Fruit fly (Drosophila melanogaster): ENCODE measurements around the gene hiw.
A peak's percentile ranks its signal among the peaks of the same experiment; 100 is the strongest.

hiw gene

DNA sequence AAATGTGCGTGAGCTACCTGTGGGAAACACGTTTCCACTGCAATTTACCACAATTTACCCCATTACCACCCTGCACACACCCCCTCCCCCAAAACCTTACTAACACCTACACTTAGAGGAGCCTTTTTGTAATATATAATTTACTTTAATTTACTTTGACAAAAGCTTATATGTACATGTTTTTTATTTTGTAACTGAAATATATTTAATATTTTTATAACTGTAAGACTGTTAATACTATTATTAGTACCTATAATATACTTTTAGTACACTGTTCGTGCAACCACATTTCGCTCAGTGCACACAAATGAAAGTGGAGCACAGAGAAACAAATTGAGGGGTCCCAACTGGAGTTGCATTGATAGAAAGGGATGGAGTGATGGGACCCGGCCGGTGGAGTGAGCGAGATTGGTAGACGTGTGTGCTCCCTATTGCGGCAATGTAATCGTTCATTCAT lies 42.2 kb downstream of the hiw start (continued):
- TF ChIP-seq Adf1 (GFP tag; IDR thresholded peaks at IDR 0.05) (no peak), CG7987 (GFP tag; optimal IDR thresholded peaks at IDR 0.05) (peak; percentile 64), NC2α (GFP tag; optimal IDR thresholded peaks at IDR 0.05) (no peak), eyg (GFP tag; optimal IDR thresholded peaks at IDR 0.05) (no peak), vvl (GFP tag; IDR thresholded peaks at IDR 0.05) (peak; percentile 89), Hr51 (GFP tag; optimal IDR thresholded peaks at IDR 0.05) (peak in 1 of 2 experiments; percentile 80), CG12071 (GFP tag; optimal IDR thresholded peaks at IDR 0.05) (peak; percentile 21), CG15011 (GFP tag; optimal IDR thresholded peaks at IDR 0.05) (peak; percentile 37), cato (GFP tag; optimal IDR thresholded peaks at IDR 0.05; ENCODE audit: borderline replicate concordance) (peak; percentile 25), HLHmδ (GFP tag; optimal IDR thresholded peaks at IDR 0.05) (no peak), Myb (GFP tag; optimal IDR thresholded peaks at IDR 0.05) (no peak), CG30403 (GFP tag; optimal IDR thresholded peaks at IDR 0.05) (peak; percentile 76), ems (GFP tag; optimal IDR thresholded peaks at IDR 0.05) (no peak), Asciz (GFP tag; optimal IDR thresholded peaks at IDR 0.05) (peak; percentile 87), CG10321 (GFP tag; IDR thresholded peaks at IDR 0.05) (no peak), Ptx1 (GFP tag; IDR thresholded peaks at IDR 0.05) (peak; percentile 84), CG1529 (GFP tag; optimal IDR thresholded peaks at IDR 0.05) (peak; percentile 77), tna (GFP tag; IDR thresholded peaks at IDR 0.05; ENCODE audit: partially characterized antibody) (no peak), Six4 (GFP tag; optimal IDR thresholded peaks at IDR 0.05) (peak; percentile 73), Dfd (GFP tag; optimal IDR thresholded peaks at IDR 0.05) (no peak), Hr78 (GFP tag; optimal IDR thresholded peaks at IDR 0.05) (peak in 1 of 2 experiments; percentile 87), oc (tag; optimal IDR thresholded peaks at IDR 0.05) (peak; percentile 88), E2f1 (GFP tag; IDR thresholded peaks at IDR 0.05) (peak; percentile 60), Gsc (GFP tag; IDR thresholded peaks at IDR 0.05) (no peak), ken (GFP tag; IDR thresholded peaks at IDR 0.05) (peak; percentile 81), dmrt99B (tag; optimal IDR thresholded peaks at IDR 0.05) (peak; percentile 94), scrt (GFP tag; optimal IDR thresholded peaks at IDR 0.05) (peak; percentile 64), CG7928 (GFP tag; optimal IDR thresholded peaks at IDR 0.05) (no peak), Dp (GFP tag; optimal IDR thresholded peaks at IDR 0.05) (no peak), CG4424 (GFP tag; optimal IDR thresholded peaks at IDR 0.05) (peak; percentile 86), MBD-R2 (GFP tag; IDR thresholded peaks at IDR 0.05) (no peak), Nf-YC (tag; optimal IDR thresholded peaks at IDR 0.05) (peak; percentile 41), CG9215 (GFP tag; IDR thresholded peaks at IDR 0.05) (peak; percentile 55), Poxn (GFP tag; IDR thresholded peaks at IDR 0.05) (no peak), CG1024 (GFP tag; IDR thresholded peaks at IDR 0.05) (0 out of 2 replicates have a peak, but pooled peaks have one; percentile 42), Taf1 (GFP tag; IDR thresholded peaks at IDR 0.05) (no peak), her (GFP tag; optimal IDR thresholded peaks at IDR 0.05) (no peak), Spps (tag; optimal IDR thresholded peaks at IDR 0.05) (peak; percentile 90), gfzf (GFP tag; optimal IDR thresholded peaks at IDR 0.05) (no peak), gce (GFP tag; IDR thresholded peaks at IDR 0.05) (peak; percentile 52; the same call in 1 of the 3 replicates), BEAF-32 (GFP tag; optimal IDR thresholded peaks at IDR 0.05) (no peak), hbn (GFP tag; IDR thresholded peaks at IDR 0.05; ENCODE audit: partially characterized antibody) (no peak), dysf (GFP tag; IDR thresholded peaks at IDR 0.05) (peak; percentile 75), CG3995 (GFP tag; optimal IDR thresholded peaks at IDR 0.05) (no peak), CG6765 (GFP tag; optimal IDR thresholded peaks at IDR 0.05) (peak; percentile 2), stc (GFP tag; IDR thresholded peaks at IDR 0.05) (peak; percentile 68), Bgb (GFP tag; IDR thresholded peaks at IDR 0.05; ENCODE audit: partially characterized antibody) (no peak), esg (GFP tag; conservative IDR thresholded peaks at IDR 0.05) (peak; percentile 69), Dip3 (GFP tag; optimal IDR thresholded peaks at IDR 0.05) (no peak), CG9437 (GFP tag; optimal IDR thresholded peaks at IDR 0.05) (peak; percentile 76), Dad (GFP tag; optimal IDR thresholded peaks at IDR 0.05) (no peak), CTCF (GFP tag; optimal IDR thresholded peaks at IDR 0.05) (no peak)
